Fruit fly (Drosophila melanogaster): ENCODE data around the gene XNP.

The XNP gene

DNA sequence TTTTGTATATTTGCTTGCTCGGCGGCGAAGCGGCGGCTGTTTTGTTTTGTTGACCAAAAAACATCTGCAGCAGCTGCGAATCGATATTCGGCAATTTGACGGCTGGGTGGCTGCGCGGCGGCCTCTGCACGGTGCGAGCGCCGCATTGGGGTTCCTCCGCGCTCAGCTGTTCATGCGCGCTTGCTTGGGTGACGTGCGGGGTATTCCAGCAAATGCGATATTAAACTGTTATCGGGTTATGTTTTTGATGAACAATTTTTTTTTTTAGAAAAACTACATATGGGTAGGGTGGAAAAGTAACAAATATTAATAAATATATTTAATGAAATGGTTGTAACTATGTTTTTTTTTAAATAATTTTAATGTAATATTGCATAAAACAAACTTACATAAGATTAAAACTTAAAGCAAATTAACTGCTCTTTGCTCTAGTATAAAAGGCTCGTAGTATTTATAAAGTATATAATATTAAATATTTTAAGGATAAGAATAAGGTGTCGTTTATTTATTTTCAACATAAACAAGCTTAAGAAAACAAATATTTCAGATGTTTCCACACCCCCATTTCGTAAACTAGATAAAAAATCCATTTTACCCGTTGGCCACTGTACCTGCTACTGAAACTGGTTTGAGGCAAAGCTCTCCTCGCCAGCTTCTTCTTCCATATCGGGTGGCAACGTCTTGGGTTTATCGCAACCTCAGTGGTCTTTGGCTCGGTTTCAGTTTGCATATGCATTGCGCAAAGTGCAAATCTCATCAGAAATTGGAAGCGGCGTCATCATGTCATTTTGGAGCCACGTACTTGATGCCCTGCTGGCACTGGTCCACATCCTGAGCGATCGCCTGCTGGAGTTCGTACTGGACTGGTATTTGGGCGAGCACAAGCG, 8.4 kb upstream of the XNP start, which contains the start of the genes Gnpat and CG5112 (continued):
- peak; percentile 34 for TF ChIP-seq Sox100B (GFP tag; optimal IDR thresholded peaks at IDR 0.05)
- peak; percentile 27 for TF ChIP-seq Fer2 (tag; optimal IDR thresholded peaks at IDR 0.05)
- peak; percentile 74 for TF ChIP-seq gro (GFP tag; optimal IDR thresholded peaks at IDR 0.05)
- TF ChIP-seq Aef1 (GFP tag; IDR thresholded peaks at IDR 0.05), result peak; percentile 65
- TF ChIP-seq ase (GFP tag; IDR thresholded peaks at IDR 0.05), result peak; percentile 78; the same call in 2 of the 3 replicates
- peak; percentile 19 for TF ChIP-seq CG10431 (GFP tag; optimal IDR thresholded peaks at IDR 0.05)
- TF ChIP-seq pan (optimal IDR thresholded peaks at IDR 0.05), result no peak
- TF ChIP-seq pan (GFP tag; optimal IDR thresholded peaks at IDR 0.05 in 1 of 2, IDR thresholded peaks at IDR 0.05 in 1 of 2), result peak in 1 of 2 experiments; percentile 80
- TF ChIP-seq CG12155 (GFP tag; optimal IDR thresholded peaks at IDR 0.05), result peak; percentile 11
- peak; percentile 51; the same call in 1 of the 2 replicates for TF ChIP-seq peb (GFP tag; IDR thresholded peaks at IDR 0.05)
- TF ChIP-seq h (optimal IDR thresholded peaks at IDR 0.05), result no peak
- TF ChIP-seq CG2120 (GFP tag; optimal IDR thresholded peaks at IDR 0.05), result peak; percentile 79
- peak; percentile 67 for TF ChIP-seq sens (GFP tag)
- peak; percentile 31; the same call in 1 of the 4 replicates for TF ChIP-seq Gug (GFP tag; IDR thresholded peaks at IDR 0.05)
- TF ChIP-seq ro (GFP tag; IDR thresholded peaks at IDR 0.05), result no peak; the same call in 1 of the 2 replicates
- no peak for TF ChIP-seq CG10565 (GFP tag; optimal IDR thresholded peaks at IDR 0.05)
- peak; percentile 71; the same call in 2 of the 3 replicates for TF ChIP-seq H15 (GFP tag; IDR thresholded peaks at IDR 0.05)
- no peak for TF ChIP-seq tup (GFP tag; optimal IDR thresholded peaks at IDR 0.05)
- no peak for TF ChIP-seq hb (GFP tag; IDR thresholded peaks at IDR 0.05; ENCODE audit: partially characterized antibody)
- TF ChIP-seq CG12104 (GFP tag; optimal IDR thresholded peaks at IDR 0.05), result peak; percentile 35
- peak; percentile 68 for TF ChIP-seq CG4328 (GFP tag; optimal IDR thresholded peaks at IDR 0.05)
- no peak for TF ChIP-seq CG14667 (GFP tag; IDR thresholded peaks at IDR 0.05)
- peak; percentile 36 for TF ChIP-seq CG5245 (GFP tag; optimal IDR thresholded peaks at IDR 0.05)
- TF ChIP-seq pita (GFP tag; optimal IDR thresholded peaks at IDR 0.05), result no peak
- no peak for TF ChIP-seq CG4854 (GFP tag; optimal IDR thresholded peaks at IDR 0.05)
- no peak; the same call in 1 of the 2 replicates for TF ChIP-seq GATAe (GFP tag; conservative IDR thresholded peaks at IDR 0.05)
- no peak; the same call in 1 of the 2 replicates for TF ChIP-seq Drgx (GFP tag; IDR thresholded peaks at IDR 0.05)
- TF ChIP-seq Vsx1 (GFP tag; optimal IDR thresholded peaks at IDR 0.05), result no peak
- peak; percentile 10 for TF ChIP-seq CG34376 (GFP tag; optimal IDR thresholded peaks at IDR 0.05)
- TF ChIP-seq Sry-δ (GFP tag; optimal IDR thresholded peaks at IDR 0.05), result peak; percentile 50
- TF ChIP-seq CoRest (tag; optimal IDR thresholded peaks at IDR 0.05), result peak; percentile 68
- TF ChIP-seq CG12299 (tag; optimal IDR thresholded peaks at IDR 0.05), result peak; percentile 62
- TF ChIP-seq CG17385 (GFP tag; optimal IDR thresholded peaks at IDR 0.05), result peak; percentile 80
- TF ChIP-seq CG15073 (GFP tag; optimal IDR thresholded peaks at IDR 0.05), result no peak
- peak; percentile 36 for TF ChIP-seq dm (GFP tag; optimal IDR thresholded peaks at IDR 0.05)
- TF ChIP-seq ato (GFP tag; IDR thresholded peaks at IDR 0.05; ENCODE audit: partially characterized antibody), result peak; percentile 76
- no peak for TF ChIP-seq fru (optimal IDR thresholded peaks at IDR 0.05)
- TF ChIP-seq Doc3 (GFP tag; IDR thresholded peaks at IDR 0.05; ENCODE audit: partially characterized antibody), result peak; percentile 56; the same call in 2 of the 3 replicates
- TF ChIP-seq NfI (GFP tag; optimal IDR thresholded peaks at IDR 0.05), result peak; percentile 51
- peak; percentile 74 for TF ChIP-seq HmgD (GFP tag; optimal IDR thresholded peaks at IDR 0.05)
- TF ChIP-seq tgo (GFP tag; IDR thresholded peaks at IDR 0.05), result peak; percentile 61
- peak; percentile 47 for TF ChIP-seq sna (GFP tag; IDR thresholded peaks at IDR 0.05; ENCODE audit: partially characterized antibody)
- peak; percentile 99 for TF ChIP-seq onecut (GFP tag; IDR thresholded peaks at IDR 0.05)
- TF ChIP-seq ash1 (GFP tag; optimal IDR thresholded peaks at IDR 0.05), result peak; percentile 9
- no peak for TF ChIP-seq cwo (GFP tag; optimal IDR thresholded peaks at IDR 0.05)
- TF ChIP-seq Tbp (GFP tag; optimal IDR thresholded peaks at IDR 0.05), result no peak
- TF ChIP-seq Blimp-1 (GFP tag; optimal IDR thresholded peaks at IDR 0.05), result peak; percentile 37
- TF ChIP-seq Hmr (GFP tag; optimal IDR thresholded peaks at IDR 0.05), result peak; percentile 62
- peak; percentile 33; the same call in 1 of the 2 replicates for TF ChIP-seq sim (GFP tag; IDR thresholded peaks at IDR 0.05)

All from whole organism, embryonic.